Worm (Caenorhabditis elegans): ENCODE measurements around the gene C13A2.5.
A peak's percentile ranks its signal among the peaks of the same experiment; 100 is the strongest.

Gene C13A2.5

DNA sequence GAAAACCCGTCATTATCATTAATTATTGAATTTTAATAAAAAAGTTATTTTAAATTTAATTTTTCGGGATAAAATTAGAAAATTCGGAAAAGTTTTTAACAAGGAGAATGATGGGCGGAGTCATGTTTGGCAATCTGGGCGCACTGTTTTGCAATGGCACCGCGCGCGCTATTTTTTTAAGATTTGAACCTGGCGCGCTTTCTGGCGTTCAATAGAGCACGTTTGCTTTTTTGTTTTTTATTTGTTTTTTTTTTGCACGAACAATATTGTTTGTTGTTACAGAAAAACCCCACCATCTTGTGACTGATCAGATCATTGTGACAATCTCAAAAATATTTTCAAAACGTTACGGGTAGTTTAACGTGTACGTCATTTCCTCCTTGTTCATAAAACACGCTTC is 38.5 kb upstream of the C13A2.5 start, which contains the start of gene hyls-1 (continued):
- TF ChIP-seq xnd-1 (tag; optimal IDR thresholded peaks at IDR 0.05) (peak; percentile 56), Y53G8AR.9 (GFP tag; conservative IDR thresholded peaks at IDR 0.05) (peak; percentile 65; the same call in 1 of the 2 replicates), T07F8.4 (tag; optimal IDR thresholded peaks at IDR 0.05) (no peak), C06A6.2 (GFP tag; conservative IDR thresholded peaks at IDR 0.05) (peak; percentile 81), nhr-27 (tag; optimal IDR thresholded peaks at IDR 0.05) (no peak), aptf-2 (GFP tag; conservative IDR thresholded peaks at IDR 0.05) (no peak), die-1 (tag; optimal IDR thresholded peaks at IDR 0.05) (no peak), ceh-91 (GFP tag; IDR thresholded peaks at IDR 0.05) (peak; percentile 77), nhr-179 (tag; optimal IDR thresholded peaks at IDR 0.05) (no peak), F39B2.1 (GFP tag; IDR thresholded peaks at IDR 0.05) (peak; percentile 20; the same call in 1 of the 2 replicates), ceh-100 (GFP tag; IDR thresholded peaks at IDR 0.05) (peak; percentile 74), hmg-20 (GFP tag; IDR thresholded peaks at IDR 0.05) (peak; percentile 25; the same call in 1 of the 2 replicates), nhr-90 (tag; optimal IDR thresholded peaks at IDR 0.05) (no peak), ceh-58 (GFP tag; IDR thresholded peaks at IDR 0.05) (no peak), ama-1 (optimal IDR thresholded peaks at IDR 0.05) (no peak), ama-1 (GFP tag; optimal IDR thresholded peaks at IDR 0.05) (no peak), F49E8.2 (tag; optimal IDR thresholded peaks at IDR 0.05; ENCODE audit: insufficient read depth) (no peak), repo-1 (tag; optimal IDR thresholded peaks at IDR 0.05) (no peak), atf-7 (tag; optimal IDR thresholded peaks at IDR 0.05) (no peak), hsf-1 (GFP tag; IDR thresholded peaks at IDR 0.05) (peak; percentile 70), madf-6 (GFP tag; IDR thresholded peaks at IDR 0.05) (peak; percentile 88), B0261.1 (tag; optimal IDR thresholded peaks at IDR 0.05) (no peak), egrh-3 (GFP tag; IDR thresholded peaks at IDR 0.05) (no peak), mel-28 (tag; optimal IDR thresholded peaks at IDR 0.05; ENCODE audit: borderline replicate concordance) (peak; percentile 5), madf-3 (GFP tag; IDR thresholded peaks at IDR 0.05) (peak; percentile 89; the same call in 1 of the 2 replicates), B0336.3 (GFP tag; IDR thresholded peaks at IDR 0.05) (0 out of 2 replicates have a peak, but pooled peaks have one; percentile 40), ets-4 (GFP tag; optimal IDR thresholded peaks at IDR 0.05) (no peak), mes-4 (tag; optimal IDR thresholded peaks at IDR 0.05) (no peak), gei-17 (GFP tag; optimal IDR thresholded peaks at IDR 0.05) (no peak), tbp1 (GFP tag; optimal IDR thresholded peaks at IDR 0.05) (peak; percentile 42), bed-1 (GFP tag; IDR thresholded peaks at IDR 0.05) (no peak), akir-1 (GFP tag; optimal IDR thresholded peaks at IDR 0.05) (no peak), ekl-4 (GFP tag; IDR thresholded peaks at IDR 0.05) (peak; percentile 63), B0035.1 (tag; optimal IDR thresholded peaks at IDR 0.05) (no peak), lin-26 (GFP tag; IDR thresholded peaks at IDR 0.05) (no peak), mcd-1 (GFP tag; IDR thresholded peaks at IDR 0.05) (peak; percentile 97), lsy-27 (tag; optimal IDR thresholded peaks at IDR 0.05; ENCODE audit: borderline replicate concordance, insufficient read depth) (peak; percentile 7), sdz-38 (tag; optimal IDR thresholded peaks at IDR 0.05) (no peak), ztf-18 (tag; optimal IDR thresholded peaks at IDR 0.05) (peak; percentile 53), ztf-26 (tag; optimal IDR thresholded peaks at IDR 0.05) (no peak), attf-5 (GFP tag; optimal IDR thresholded peaks at IDR 0.05) (peak; percentile 87), bed-2 (GFP tag; IDR thresholded peaks at IDR 0.05) (no peak), athp-1 (tag; optimal IDR thresholded peaks at IDR 0.05) (no peak), ztf-6 (GFP tag; IDR thresholded peaks at IDR 0.05) (no peak), lin-54 (GFP tag; optimal IDR thresholded peaks at IDR 0.05) (peak; percentile 97), C17E4.6 (GFP tag; IDR thresholded peaks at IDR 0.05) (no peak), F37B4.10 (GFP tag; IDR thresholded peaks at IDR 0.05) (no peak), hmg-1.2 (GFP tag; IDR thresholded peaks at IDR 0.05) (peak; percentile 61), attf-3 (GFP tag; conservative IDR thresholded peaks at IDR 0.05) (peak; percentile 54; the same call in 1 of the 2 replicates), nfya-2 (GFP tag; IDR thresholded peaks at IDR 0.05) (no peak)
